Fruit fly (Drosophila melanogaster): ENCODE data around the gene Herp.

Herp gene

dm6 chr2L:7828231-7828630, 28.4 kb upstream of the Herp start (continued):
- no peak for TF ChIP-seq dati (GFP tag; IDR thresholded peaks at IDR 0.05)
- TF ChIP-seq Dip2 (GFP tag; IDR thresholded peaks at IDR 0.05), result no peak
- peak; percentile 64 for TF ChIP-seq crol (GFP tag; IDR thresholded peaks at IDR 0.05)
- TF ChIP-seq CG6683 (GFP tag; optimal IDR thresholded peaks at IDR 0.05), result no peak
- peak; percentile 55 for TF ChIP-seq Deaf1 (tag; optimal IDR thresholded peaks at IDR 0.05)
- no peak for TF ChIP-seq CG12155 (GFP tag; optimal IDR thresholded peaks at IDR 0.05)
- TF ChIP-seq CG10147 (GFP tag; optimal IDR thresholded peaks at IDR 0.05), result no peak
- TF ChIP-seq CG14667 (GFP tag; IDR thresholded peaks at IDR 0.05), result no peak
- TF ChIP-seq BtbVII (GFP tag; optimal IDR thresholded peaks at IDR 0.05), result no peak
- no peak for TF ChIP-seq Ravus (GFP tag; IDR thresholded peaks at IDR 0.05)
- no peak for TF ChIP-seq Ets65A (GFP tag)
- TF ChIP-seq Dll (GFP tag; IDR thresholded peaks at IDR 0.05; ENCODE audit: partially characterized antibody), result no peak
- TF ChIP-seq CG9797 (GFP tag; optimal IDR thresholded peaks at IDR 0.05), result no peak
- peak; percentile 29 for TF ChIP-seq grn (GFP tag; optimal IDR thresholded peaks at IDR 0.05)
- no peak for TF ChIP-seq Dref (GFP tag; IDR thresholded peaks at IDR 0.05)
- TF ChIP-seq nau (GFP tag; optimal IDR thresholded peaks at IDR 0.05), result no peak
- no peak for TF ChIP-seq CG6175 (GFP tag; IDR thresholded peaks at IDR 0.05)
- no peak for TF ChIP-seq CG1647 (GFP tag; optimal IDR thresholded peaks at IDR 0.05)
- peak; percentile 9 for TF ChIP-seq pros (GFP tag; optimal IDR thresholded peaks at IDR 0.05)
- no peak for TF ChIP-seq CG10462 (GFP tag; optimal IDR thresholded peaks at IDR 0.05)
- TF ChIP-seq CG3995 (GFP tag; optimal IDR thresholded peaks at IDR 0.05), result no peak
- TF ChIP-seq CG11456 (GFP tag; IDR thresholded peaks at IDR 0.05), result no peak
- TF ChIP-seq rib (GFP tag; IDR thresholded peaks at IDR 0.05), result peak; percentile 93
- no peak for TF ChIP-seq Poxn (GFP tag; IDR thresholded peaks at IDR 0.05)
- no peak for TF ChIP-seq her (GFP tag; optimal IDR thresholded peaks at IDR 0.05)
- TF ChIP-seq CG15011 (GFP tag; optimal IDR thresholded peaks at IDR 0.05), result no peak
- no peak for TF ChIP-seq CG14050 (GFP tag; IDR thresholded peaks at IDR 0.05)
- peak; percentile 22 for TF ChIP-seq dmrt99B (tag; optimal IDR thresholded peaks at IDR 0.05)
- no peak for TF ChIP-seq eyg (GFP tag; optimal IDR thresholded peaks at IDR 0.05)
- no peak for TF ChIP-seq CG14710 (tag; optimal IDR thresholded peaks at IDR 0.05)
- TF ChIP-seq Mad (GFP tag; optimal IDR thresholded peaks at IDR 0.05), result no peak
- peak; percentile 36 for TF ChIP-seq CG2712 (tag; optimal IDR thresholded peaks at IDR 0.05)
- no peak for TF ChIP-seq crp (GFP tag; optimal IDR thresholded peaks at IDR 0.05)
- no peak for TF ChIP-seq Oli (tag; optimal IDR thresholded peaks at IDR 0.05)
- no peak for TF ChIP-seq dmrt11E (tag; optimal IDR thresholded peaks at IDR 0.05)
- no peak for TF ChIP-seq esg (GFP tag; conservative IDR thresholded peaks at IDR 0.05)
- no peak for TF ChIP-seq CG1024 (GFP tag; IDR thresholded peaks at IDR 0.05)
- no peak for TF ChIP-seq seq (GFP tag; IDR thresholded peaks at IDR 0.05)
- no peak for TF ChIP-seq CG17328 (GFP tag; IDR thresholded peaks at IDR 0.05)
- TF ChIP-seq Trl (optimal IDR thresholded peaks at IDR 0.05), result peak in 1 of 2 experiments; percentile 72
- no peak for TF ChIP-seq Trl (GFP tag; optimal IDR thresholded peaks at IDR 0.05)
- no peak for TF ChIP-seq usp (GFP tag; optimal IDR thresholded peaks at IDR 0.05)
- TF ChIP-seq Sry-β (GFP tag; optimal IDR thresholded peaks at IDR 0.05), result no peak
- TF ChIP-seq gcm (GFP tag; optimal IDR thresholded peaks at IDR 0.05), result no peak
- no peak for TF ChIP-seq hb (GFP tag; IDR thresholded peaks at IDR 0.05; ENCODE audit: partially characterized antibody)
- TF ChIP-seq Nf-YC (tag; optimal IDR thresholded peaks at IDR 0.05), result peak; percentile 89
- TF ChIP-seq jing (GFP tag; optimal IDR thresholded peaks at IDR 0.05), result no peak
- no peak for TF ChIP-seq CG31388 (GFP tag; optimal IDR thresholded peaks at IDR 0.05)
- peak; percentile 100 for TF ChIP-seq phol (tag; optimal IDR thresholded peaks at IDR 0.05)
- peak; percentile 54 for TF ChIP-seq Mes4 (GFP tag; optimal IDR thresholded peaks at IDR 0.05)
- no peak for TF ChIP-seq bowl (GFP tag; IDR thresholded peaks at IDR 0.05)
- TF ChIP-seq CG30431 (GFP tag; optimal IDR thresholded peaks at IDR 0.05), result no peak
- peak; percentile 41; the same call in 1 of the 2 replicates for TF ChIP-seq CG6272 (GFP tag; IDR thresholded peaks at IDR 0.05)
